Fruit fly (Drosophila melanogaster) S2 (cell line): Measurements from ENCODE around the gene Peritrophin-15b.

Experiments used
- CG8478 ChIP-seq: fragments of >200 bp; optimal IDR thresholded peaks from 2 replicates; lab custom pipeline; 2018
- CTCF ChIP-seq, 2 experiments: fragments of >200 bp; optimal IDR thresholded peaks; 2 replicates each; lab custom pipeline; 2018

dm6 chr2L:8423047-8423446, 28.3 kb upstream of the Peritrophin-15b start:
- TF ChIP-seq CG8478 (lab: Kevin White, UChicago): no peak
- TF ChIP-seq CTCF (optimal IDR thresholded peaks at IDR 0.05; lab: Kevin White, UChicago): no peak
